Worm (Caenorhabditis elegans): ENCODE measurements around the gene T22D1.17.

ce11 chrIV:6879666-6880210 is 26.1 kb upstream of the T22D1.17 start:
- no peak for TF ChIP-seq pha-4 (tag; optimal IDR thresholded peaks at IDR 0.05)
- TF ChIP-seq sem-2 (GFP tag; optimal IDR thresholded peaks at IDR 0.05): no peak
- TF ChIP-seq lsy-2 (tag; optimal IDR thresholded peaks at IDR 0.05): no peak
- TF ChIP-seq tbx-8 (GFP tag; optimal IDR thresholded peaks at IDR 0.05): no peak
- no peak for TF ChIP-seq blmp-1 (tag; optimal IDR thresholded peaks at IDR 0.05)
- no peak for TF ChIP-seq unc-39 (tag; optimal IDR thresholded peaks at IDR 0.05)
- TF ChIP-seq ham-2 (GFP tag; optimal IDR thresholded peaks at IDR 0.05): no peak
- TF ChIP-seq elt-3 (tag; optimal IDR thresholded peaks at IDR 0.05): no peak
- no peak for TF ChIP-seq unc-62 (GFP tag; optimal IDR thresholded peaks at IDR 0.05)
- TF ChIP-seq elt-1 (tag; optimal IDR thresholded peaks at IDR 0.05; ENCODE audit: borderline replicate concordance, insufficient read depth): no peak
- TF ChIP-seq ces-1 (GFP tag; optimal IDR thresholded peaks at IDR 0.05): no peak
- TF ChIP-seq ceh-39 (tag; optimal IDR thresholded peaks at IDR 0.05): no peak
- no peak for TF ChIP-seq sptf-1 (tag; optimal IDR thresholded peaks at IDR 0.05)
- TF ChIP-seq nhr-76 (tag; optimal IDR thresholded peaks at IDR 0.05): no peak
